Fruit fly (Drosophila melanogaster) whole organism, prepupa: ENCODE measurements around the gene CG8301.
A peak's percentile ranks its signal among the peaks of the same experiment; 100 is the strongest.

ENCODE experiments used
- Blimp-1 ChIP-seq: fragments of 200-800 bp; sonication (Bioruptor generic); optimal IDR thresholded peaks from 3 replicates; lab custom pipeline; 2017; ENCODE audit warnings: missing biosample characterization, missing genetic modification characterization, mild to moderate bottlenecking, moderate library complexity, missing genetic modification reagents
- CG10631 ChIP-seq: fragments of 200-800 bp; sonication (Bioruptor generic); optimal IDR thresholded peaks from 2 replicates; lab custom pipeline; 2016; ENCODE audit warnings: missing biosample characterization, missing genetic modification characterization
- CG10669 ChIP-seq: fragments of 200-800 bp; sonication (Bioruptor generic); optimal IDR thresholded peaks from 3 replicates; lab custom pipeline; 2018; ENCODE audit warnings: missing biosample characterization, mild to moderate bottlenecking, missing genetic modification characterization, moderate library complexity
- CG11294 ChIP-seq: fragments of 200-800 bp; sonication (Bioruptor generic); IDR thresholded peaks from 2 replicates; pipeline ENCODE4 v1.3.6; 2022; ENCODE audit warnings: missing biosample characterization, missing genetic modification characterization
- CG11762 ChIP-seq: fragments of 200-800 bp; sonication (Bioruptor generic); optimal IDR thresholded peaks from 3 replicates; lab custom pipeline; 2016; ENCODE audit warnings: missing biosample characterization, missing genetic modification characterization; ENCODE audit not compliant: insufficient read depth
- CG11902 ChIP-seq: fragments of 200-800 bp; sonication (Bioruptor generic); optimal IDR thresholded peaks from 3 replicates; lab custom pipeline; 2016; ENCODE audit warnings: missing biosample characterization, missing genetic modification characterization
- CG1621 ChIP-seq: fragments of 200-800 bp; sonication (Bioruptor generic); optimal IDR thresholded peaks from 3 replicates; lab custom pipeline; 2018; ENCODE audit warnings: missing biosample characterization, mild to moderate bottlenecking, missing genetic modification characterization
- CG16779 ChIP-seq: fragments of 200-800 bp; sonication (Bioruptor generic); optimal IDR thresholded peaks from 3 replicates; lab custom pipeline; 2017; ENCODE audit warnings: missing biosample characterization, mild to moderate bottlenecking, missing genetic modification characterization
- CG3032 ChIP-seq: fragments of 200-800 bp; optimal IDR thresholded peaks from 2 replicates; lab custom pipeline; 2019; ENCODE audit warnings: missing biosample characterization, mild to moderate bottlenecking, missing genetic modification characterization, moderate library complexity
- CG31627 ChIP-seq: fragments of 200-800 bp; sonication (Bioruptor generic); optimal IDR thresholded peaks from 3 replicates; lab custom pipeline; 2016; ENCODE audit warnings: missing biosample characterization, missing genetic modification characterization
- CG34406 ChIP-seq: fragments of 200-800 bp; sonication (Bioruptor generic); optimal IDR thresholded peaks from 3 replicates; lab custom pipeline; 2016; ENCODE audit warnings: missing biosample characterization, missing genetic modification characterization
- CG3919 ChIP-seq: fragments of 200-800 bp; sonication (Bioruptor generic); optimal IDR thresholded peaks from 3 replicates; lab custom pipeline; 2016; ENCODE audit warnings: missing biosample characterization, missing genetic modification characterization
- CG6163 ChIP-seq: fragments of 200-800 bp; sonication (Bioruptor generic); IDR thresholded peaks from 3 replicates; pipeline ENCODE4 v1.3.6; 2022; ENCODE audit warnings: missing biosample characterization, missing genetic modification characterization
- CG6276 ChIP-seq: fragments of 200-800 bp; sonication (Bioruptor generic); optimal IDR thresholded peaks from 2 replicates; lab custom pipeline; 2017; ENCODE audit warnings: missing biosample characterization, mild to moderate bottlenecking, missing genetic modification characterization
- CG6792 ChIP-seq: fragments of 200-800 bp; sonication (Bioruptor generic); optimal IDR thresholded peaks from 3 replicates; lab custom pipeline; 2016; ENCODE audit warnings: missing biosample characterization, missing genetic modification characterization
- CG6808 ChIP-seq: fragments of 200-800 bp; sonication (Bioruptor generic); optimal IDR thresholded peaks from 3 replicates; lab custom pipeline; 2017; ENCODE audit warnings: missing biosample characterization, missing genetic modification characterization, mild to moderate bottlenecking, moderate library complexity, missing genetic modification reagents
- CG6854 ChIP-seq: fragments of 200-800 bp; sonication (Bioruptor generic); optimal IDR thresholded peaks from 2 replicates; lab custom pipeline; 2017; ENCODE audit warnings: missing biosample characterization, mild to moderate bottlenecking, missing genetic modification characterization
- CG7368 ChIP-seq: fragments of 200-800 bp; sonication (Bioruptor generic); optimal IDR thresholded peaks from 3 replicates; lab custom pipeline; 2016; ENCODE audit warnings: missing biosample characterization, missing genetic modification characterization
- CG8119 ChIP-seq: fragments of 200-800 bp; sonication (Bioruptor generic); IDR thresholded peaks from 3 replicates; pipeline ENCODE4 v1.3.6; 2022; ENCODE audit warnings: missing biosample characterization, missing genetic modification characterization
- CG8632 ChIP-seq: fragments of 200-800 bp; sonication (Bioruptor generic); optimal IDR thresholded peaks from 3 replicates; lab custom pipeline; 2016; ENCODE audit warnings: missing biosample characterization, missing genetic modification characterization
- CG9139 ChIP-seq: fragments of 200-800 bp; sonication (Bioruptor generic); optimal IDR thresholded peaks from 3 replicates; lab custom pipeline; 2017; ENCODE audit warnings: missing biosample characterization, mild to moderate bottlenecking, missing genetic modification characterization
- Eip75B ChIP-seq: fragments of 200-800 bp; sonication (Bioruptor generic); optimal IDR thresholded peaks from 3 replicates; lab custom pipeline; 2016; ENCODE audit warnings: missing biosample characterization, missing genetic modification characterization
- Eip93F ChIP-seq: fragments of 200-800 bp; sonication (Bioruptor generic); optimal IDR thresholded peaks from 2 replicates; lab custom pipeline; 2016; ENCODE audit warnings: missing biosample characterization, mild to moderate bottlenecking, missing genetic modification characterization
- Ets21C ChIP-seq: fragments of 200-800 bp; sonication (Bioruptor generic); optimal IDR thresholded peaks from 3 replicates; lab custom pipeline; 2016; ENCODE audit warnings: missing biosample characterization, missing genetic modification characterization
- Ets96B ChIP-seq: fragments of 200-800 bp; optimal IDR thresholded peaks from 2 replicates; lab custom pipeline; 2019; ENCODE audit warnings: missing biosample characterization, mild to moderate bottlenecking, missing genetic modification characterization, moderate library complexity
- Gug ChIP-seq: fragments of 200-800 bp; sonication (Bioruptor generic); IDR thresholded peaks from 2 replicates; pipeline ENCODE4 v1.3.6; 2022; ENCODE audit warnings: missing biosample characterization, missing genetic modification characterization
- Hr38 ChIP-seq: sonication (Bioruptor generic); optimal IDR thresholded peaks from 2 replicates; lab custom pipeline; 2016; ENCODE audit warnings: missing biosample characterization, missing genetic modification characterization
- Lpt ChIP-seq: fragments of 200-800 bp; sonication (Bioruptor generic); optimal IDR thresholded peaks from 3 replicates; lab custom pipeline; 2016; ENCODE audit warnings: missing biosample characterization, missing genetic modification characterization
- Met ChIP-seq: fragments of 200-800 bp; sonication (Bioruptor generic); optimal IDR thresholded peaks from 3 replicates; lab custom pipeline; 2016; ENCODE audit warnings: missing biosample characterization, missing genetic modification characterization
- OdsH ChIP-seq: fragments of 200-800 bp; sonication (Bioruptor generic); optimal IDR thresholded peaks from 3 replicates; lab custom pipeline; 2016; ENCODE audit warnings: missing biosample characterization, missing genetic modification characterization
- Smox ChIP-seq: fragments of 200-800 bp; sonication (Bioruptor generic); optimal IDR thresholded peaks from 3 replicates; lab custom pipeline; 2016; ENCODE audit warnings: missing biosample characterization, missing genetic modification characterization
- Sox102F ChIP-seq: fragments of 200-800 bp; sonication (Bioruptor generic); optimal IDR thresholded peaks from 2 replicates; lab custom pipeline; 2016; ENCODE audit warnings: missing biosample characterization, mild to moderate bottlenecking, missing genetic modification characterization
- Sox14 ChIP-seq: fragments of 200-800 bp; sonication (Bioruptor generic); optimal IDR thresholded peaks from 3 replicates; lab custom pipeline; 2016; ENCODE audit warnings: missing biosample characterization, missing genetic modification characterization
- achi ChIP-seq: fragments of 200-800 bp; sonication (Bioruptor generic); optimal IDR thresholded peaks from 3 replicates; lab custom pipeline; 2016; ENCODE audit warnings: missing biosample characterization, missing genetic modification characterization
- acj6 ChIP-seq: fragments of 200-800 bp; sonication (Bioruptor generic); optimal IDR thresholded peaks from 3 replicates; lab custom pipeline; 2016; ENCODE audit warnings: missing biosample characterization, missing genetic modification characterization
- cyc ChIP-seq: fragments of 200-800 bp; sonication (Bioruptor generic); optimal IDR thresholded peaks from 3 replicates; lab custom pipeline; 2016; ENCODE audit warnings: missing biosample characterization, missing genetic modification characterization
- dsx ChIP-seq: fragments of 200-800 bp; optimal IDR thresholded peaks from 3 replicates; lab custom pipeline; 2019; ENCODE audit warnings: missing biosample characterization, mild to moderate bottlenecking, missing genetic modification characterization, moderate library complexity; ENCODE audit not compliant: poor library complexity, severe bottlenecking
- eg ChIP-seq: fragments of 200-800 bp; sonication (Bioruptor generic); IDR thresholded peaks from 3 replicates; pipeline ENCODE4 v1.3.6; 2022; ENCODE audit warnings: missing biosample characterization, missing genetic modification characterization
- fd59A ChIP-seq: fragments of 200-800 bp; sonication (Bioruptor generic); optimal IDR thresholded peaks from 2 replicates; lab custom pipeline; 2017; ENCODE audit warnings: missing biosample characterization, mild to moderate bottlenecking, missing genetic modification characterization, missing genetic modification reagents
- fd85E ChIP-seq: fragments of 200-800 bp; sonication (Bioruptor generic); optimal IDR thresholded peaks from 3 replicates; lab custom pipeline; 2016; ENCODE audit warnings: missing biosample characterization, missing genetic modification characterization
- lz ChIP-seq: fragments of 200-800 bp; sonication (Bioruptor generic); optimal IDR thresholded peaks from 3 replicates; lab custom pipeline; 2016; ENCODE audit warnings: missing biosample characterization, missing genetic modification characterization
- net ChIP-seq: fragments of 200-800 bp; sonication (Bioruptor generic); optimal IDR thresholded peaks from 3 replicates; lab custom pipeline; 2016; ENCODE audit warnings: missing biosample characterization, missing genetic modification characterization
- pdm3 ChIP-seq: fragments of 200-800 bp; sonication (Bioruptor generic); optimal IDR thresholded peaks from 3 replicates; lab custom pipeline; 2016; ENCODE audit warnings: missing biosample characterization, missing genetic modification characterization
- spab ChIP-seq: fragments of 200-800 bp; sonication (Bioruptor generic); optimal IDR thresholded peaks from 2 replicates; lab custom pipeline; 2017; ENCODE audit warnings: missing biosample characterization, mild to moderate bottlenecking, missing genetic modification characterization, missing genetic modification reagents
- ss ChIP-seq, 2 experiments: fragments of 200-800 bp; sonication (Bioruptor generic); optimal IDR thresholded peaks; 2 replicates in 1 of 2; 3 replicates in 1 of 2; lab custom pipeline; 2017 to 2018; ENCODE audit warnings: mild to moderate bottlenecking in 2 of 2, missing biosample characterization in 2 of 2, missing genetic modification characterization in 2 of 2, moderate library complexity in 1 of 2
- vri ChIP-seq: fragments of 200-800 bp; sonication (Bioruptor generic); optimal IDR thresholded peaks from 3 replicates; lab custom pipeline; 2016; ENCODE audit warnings: missing biosample characterization, mild to moderate bottlenecking, missing genetic modification characterization

CG8301 gene

DNA sequence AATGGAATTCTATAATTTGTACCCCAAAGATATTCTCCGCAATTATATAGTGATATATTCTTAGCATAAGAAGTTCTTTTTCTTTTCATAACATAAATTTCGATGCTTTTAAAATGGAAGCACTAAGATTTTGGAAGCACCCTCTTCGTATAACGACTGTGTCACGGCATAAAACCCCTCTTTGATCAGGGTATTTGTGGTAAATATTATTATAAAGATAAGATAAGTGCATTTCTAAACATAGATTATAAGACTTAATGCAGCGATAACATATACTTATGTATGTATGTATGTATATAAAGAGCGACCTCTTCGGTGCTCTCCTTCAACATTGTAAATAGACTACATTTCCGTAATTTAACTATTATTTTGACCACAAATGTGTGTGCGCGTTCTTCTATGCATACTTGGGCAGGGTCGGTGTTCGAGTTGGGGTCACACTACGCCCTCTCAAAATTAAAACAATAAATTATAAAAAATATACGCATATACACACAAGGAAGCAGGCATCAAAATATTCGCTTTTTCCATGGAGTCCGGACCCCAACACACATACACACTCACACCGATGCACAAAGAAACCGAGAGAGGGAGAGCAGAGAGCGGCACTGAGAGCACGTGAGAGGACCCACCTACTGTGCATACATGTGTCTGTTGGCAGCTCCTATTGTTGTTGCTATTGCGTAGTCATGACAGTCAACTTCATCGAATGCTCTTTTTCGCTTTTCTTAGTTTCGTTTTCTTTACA lies 30.7 kb upstream of the CG8301 start (continued):
- TF ChIP-seq Met (GFP tag; lab: Kevin White, UChicago) (no peak), CG9139 (GFP tag; lab: Kevin White, UChicago) (peak; percentile 36), CG11902 (GFP tag; lab: Kevin White, UChicago) (no peak), fd59A (GFP tag; lab: Kevin White, UChicago) (no peak), achi (GFP tag; lab: Kevin White, UChicago) (no peak), Smox (GFP tag; lab: Kevin White, UChicago) (no peak), Lpt (GFP tag; lab: Kevin White, UChicago) (peak; percentile 3), net (peak; percentile 26), CG7368 (GFP tag; lab: Kevin White, UChicago) (no peak), CG6792 (GFP tag; lab: Kevin White, UChicago) (no peak), Ets96B (tag; lab: Kevin White, UChicago) (peak; percentile 5), Gug (GFP tag; lab: Robert Waterston, UW) (no peak)

DNA sequence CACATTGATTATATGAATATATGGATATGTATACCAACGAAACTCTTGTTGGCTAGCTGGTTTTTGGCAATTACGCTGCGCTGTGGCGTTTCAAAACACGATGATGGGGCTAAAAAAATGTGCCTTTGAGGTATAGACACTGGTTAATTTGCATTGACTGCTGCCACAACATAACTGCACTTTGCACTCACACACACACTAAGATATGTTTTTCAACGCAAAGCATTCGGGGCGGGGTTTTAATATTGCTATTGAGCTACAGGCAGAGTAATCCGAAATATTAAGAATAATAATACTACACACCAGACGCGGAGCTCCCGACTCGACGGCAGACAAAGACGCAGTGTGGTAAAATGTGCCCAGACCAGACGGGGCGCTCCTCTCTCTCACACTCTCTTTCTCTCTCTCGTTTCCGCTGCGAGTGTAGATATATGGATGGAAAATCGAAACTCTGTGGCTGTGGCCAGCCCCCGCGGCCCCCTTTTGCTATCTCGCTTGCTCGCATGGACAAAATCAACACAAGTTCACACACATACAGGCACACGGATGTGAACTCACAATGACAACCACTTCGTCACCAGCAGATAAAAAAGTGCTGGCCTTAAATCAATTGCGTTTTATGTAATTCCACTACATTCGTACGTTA lies 30.0 kb upstream of the CG8301 start:
- no peak for TF ChIP-seq cyc
- no peak for TF ChIP-seq CG8119 (GFP tag; lab: Robert Waterston, UW)
- TF ChIP-seq Met (GFP tag; lab: Kevin White, UChicago), result peak; percentile 36
- peak; percentile 6 for TF ChIP-seq CG6792 (GFP tag; lab: Kevin White, UChicago)
- TF ChIP-seq Ets21C (GFP tag; lab: Kevin White, UChicago), result no peak
- peak; percentile 18 for TF ChIP-seq acj6 (GFP tag; lab: Kevin White, UChicago)
- peak; percentile 45 for TF ChIP-seq Sox102F
- peak; percentile 88 for TF ChIP-seq CG6854 (GFP tag; lab: Kevin White, UChicago)
- TF ChIP-seq CG9139 (GFP tag; lab: Kevin White, UChicago), result peak; percentile 70
- peak; percentile 20 for TF ChIP-seq CG3032 (tag; lab: Kevin White, UChicago)
- peak; percentile 41 for TF ChIP-seq CG10669 (GFP tag; lab: Kevin White, UChicago)
- no peak for TF ChIP-seq CG6163 (GFP tag; lab: Robert Waterston, UW)
- no peak for TF ChIP-seq Hr38 (GFP tag; lab: Kevin White, UChicago)
- TF ChIP-seq CG11762 (GFP tag; lab: Kevin White, UChicago), result peak; percentile 18
- TF ChIP-seq Eip75B (GFP tag; lab: Kevin White, UChicago), result peak; percentile 34
- TF ChIP-seq CG7368 (GFP tag; lab: Kevin White, UChicago), result peak; percentile 64
- peak; percentile 87 for TF ChIP-seq vri
- peak; percentile 68 for TF ChIP-seq CG6808
- peak; percentile 45 for TF ChIP-seq CG16779 (tag; lab: Kevin White, UChicago)
- no peak for TF ChIP-seq spab (GFP tag; lab: Kevin White, UChicago)
- TF ChIP-seq OdsH (GFP tag; lab: Kevin White, UChicago), result peak; percentile 23
- TF ChIP-seq fd85E (GFP tag; lab: Kevin White, UChicago), result peak; percentile 77
- peak; percentile 42 for TF ChIP-seq CG6276
- TF ChIP-seq CG10631 (GFP tag; lab: Kevin White, UChicago), result no peak
- no peak for TF ChIP-seq CG8632 (GFP tag; lab: Kevin White, UChicago)
- TF ChIP-seq Sox14 (GFP tag; lab: Kevin White, UChicago), result peak; percentile 91
- TF ChIP-seq CG31627 (GFP tag; lab: Kevin White, UChicago), result no peak
- TF ChIP-seq CG3919 (GFP tag; lab: Kevin White, UChicago), result peak; percentile 74
- TF ChIP-seq Lpt (GFP tag; lab: Kevin White, UChicago), result no peak
- no peak for TF ChIP-seq CG11902 (GFP tag; lab: Kevin White, UChicago)
- TF ChIP-seq lz (GFP tag; lab: Kevin White, UChicago), result peak; percentile 26
- no peak for TF ChIP-seq CG11294
- TF ChIP-seq Blimp-1 (GFP tag; lab: Kevin White, UChicago), result peak; percentile 17
- TF ChIP-seq pdm3 (GFP tag; lab: Kevin White, UChicago), result no peak
- peak; percentile 17 for TF ChIP-seq CG34406 (GFP tag; lab: Kevin White, UChicago)
- no peak for TF ChIP-seq eg (GFP tag; lab: Robert Waterston, UW)
- peak; percentile 63 for TF ChIP-seq CG1621 (tag; lab: Kevin White, UChicago)
- TF ChIP-seq Eip93F (GFP tag; lab: Kevin White, UChicago), result no peak
- peak; percentile 80 to 82 for TF ChIP-seq ss (GFP tag; optimal IDR thresholded peaks at IDR 0.05; lab: Kevin White, UChicago)
- peak; percentile 51 for TF ChIP-seq dsx (GFP tag; lab: Kevin White, UChicago)
- no peak for TF ChIP-seq Gug (GFP tag; lab: Robert Waterston, UW)
